Worm (Caenorhabditis elegans) whole organism, L3 larva: ENCODE measurements around the gene clec-223.

Experiments used
- elt-3 ChIP-seq, 3 experiments: fragments of 150-350 bp in 1 of 3; sonication (generic microtip) in 2 of 3; optimal IDR thresholded peaks; 2 replicates in 2 of 3; 4 replicates in 1 of 3; lab custom pipeline; 2014 to 2017; ENCODE audit warnings: missing biosample characterization in 3 of 3, missing genetic modification characterization in 3 of 3
- nhr-76 ChIP-seq: fragments of 150-350 bp; sonication (generic microtip); optimal IDR thresholded peaks from 5 replicates; lab custom pipeline; 2014; ENCODE audit warnings: missing biosample characterization, missing genetic modification characterization

DNA sequence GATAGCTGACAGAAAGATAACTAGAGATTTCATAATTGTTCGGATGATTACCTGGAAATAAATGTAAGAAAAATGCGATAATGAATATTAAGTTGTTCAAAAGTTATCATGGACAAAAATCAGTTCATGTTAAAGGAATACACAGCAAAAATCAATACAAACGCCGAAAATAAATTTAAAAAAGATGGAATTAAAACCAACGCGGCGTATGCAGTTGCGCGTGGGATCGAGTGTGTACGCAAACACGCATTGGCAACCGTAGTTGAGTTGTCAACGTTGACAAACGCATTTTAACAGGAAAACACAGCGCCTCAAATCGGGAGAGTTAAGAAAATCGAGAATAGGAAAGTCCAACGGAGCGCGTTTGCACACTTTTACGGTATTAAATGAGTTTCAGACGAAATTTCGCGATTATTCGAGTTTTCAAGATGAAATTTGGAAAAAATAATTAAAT, 54.0 kb downstream of the clec-223 start, which contains the start of gene tmed-10:
- no peak for TF ChIP-seq elt-3 (tag; optimal IDR thresholded peaks at IDR 0.05; lab: Kevin White, UChicago)
- no peak for TF ChIP-seq nhr-76 (tag; lab: Kevin White, UChicago)
